Fruit fly (Drosophila melanogaster): Measurements from ENCODE around the gene Nhe2.

dm6 chr2L:21148242-21148641 is 43.9 kb downstream of the Nhe2 start, which contains the start of gene del:
- TF ChIP-seq usp (GFP tag; optimal IDR thresholded peaks at IDR 0.05) (no peak), CG8478 (optimal IDR thresholded peaks at IDR 0.05) (no peak)

All from whole organism.